Worm (Caenorhabditis elegans): ENCODE data around the gene agxt-1.

ce11 chrII:8856524-8856923 is 11.1 kb downstream of the agxt-1 start:
- no peak for TF ChIP-seq eor-1 (tag; optimal IDR thresholded peaks at IDR 0.05)
- no peak for TF ChIP-seq zag-1 (tag; optimal IDR thresholded peaks at IDR 0.05)
- no peak for TF ChIP-seq ama-1 (optimal IDR thresholded peaks at IDR 0.05)

Measured in whole organism, L3 larva.